Fruit fly (Drosophila melanogaster): ENCODE data around the gene CG16779.

CG16779 gene

DNA sequence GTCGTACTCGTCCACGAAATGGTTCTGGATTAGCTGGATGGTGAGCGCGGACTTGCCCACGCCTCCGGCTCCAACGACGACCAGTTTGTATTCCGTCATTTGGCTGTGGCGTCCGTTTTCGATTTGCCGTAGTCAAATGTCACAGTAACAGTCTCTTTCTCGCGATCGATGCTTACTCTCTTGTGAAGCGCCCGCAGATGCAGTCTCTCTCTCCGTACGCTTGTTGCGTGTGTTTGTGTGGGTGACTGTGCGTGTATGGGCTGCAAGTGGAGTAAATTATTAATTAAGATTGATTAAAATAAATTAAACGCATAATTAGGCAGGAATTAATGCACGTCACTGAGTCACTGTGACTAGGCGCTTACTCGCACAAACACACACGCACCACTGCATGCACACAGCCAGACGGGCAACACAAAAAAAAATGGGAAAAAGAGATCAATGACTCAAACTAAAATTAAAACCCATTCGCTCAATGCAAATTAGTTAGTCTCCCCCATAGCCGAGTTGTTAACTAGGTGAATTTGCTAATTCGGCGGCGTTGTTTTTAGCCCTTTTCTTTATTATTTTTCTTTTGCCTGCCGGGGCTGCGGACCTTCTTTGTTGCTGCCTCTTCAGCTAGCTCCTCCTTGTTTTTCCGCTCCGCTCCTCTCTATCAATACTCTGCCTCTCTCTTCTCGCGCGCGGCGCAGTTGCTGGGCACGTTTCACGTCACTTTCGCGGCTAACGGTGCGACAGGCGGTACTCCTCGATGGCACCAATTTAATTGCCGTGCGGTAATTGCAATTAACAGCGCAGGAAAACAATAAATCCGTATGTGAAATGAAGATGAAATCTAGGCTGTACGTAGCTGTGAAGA is 18.9 kb upstream of the CG16779 start:
- no peak for TF ChIP-seq CG17801 (GFP tag; optimal IDR thresholded peaks at IDR 0.05; ENCODE audit: partially characterized antibody)

- TF ChIP-seq CG17801 (GFP tag; optimal IDR thresholded peaks at IDR 0.05; ENCODE audit: partially characterized antibody) = no peak
Measured at dm6 chr3R:9510070-9510518, 16.6 kb upstream of the CG16779 start, which contains the start of gene rump. Gene rump (minus strand): TSS chr3R:9510324.

DNA sequence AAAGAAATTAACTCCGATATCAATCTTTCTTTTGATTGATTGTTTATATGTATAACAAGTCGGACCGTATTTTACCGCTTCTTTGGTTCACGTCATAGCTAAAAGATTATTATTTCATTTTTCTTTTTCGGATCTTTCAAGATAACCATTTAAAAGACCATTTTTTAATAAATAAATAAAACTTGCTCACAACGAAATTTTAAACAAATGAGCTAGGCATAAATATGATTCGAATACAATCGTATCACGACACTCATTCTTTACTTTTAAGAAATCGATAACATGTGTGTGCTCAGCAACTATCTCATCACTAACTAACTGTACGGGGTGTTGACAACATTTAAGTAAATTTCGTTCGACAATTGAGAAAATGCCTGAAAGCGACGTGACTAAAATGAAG is 10.9 kb upstream of the CG16779 start, which contains the start of gene CG8149:
Gene CG8149, plus strand, starts transcription at position 302 of the 400 bp plus-strand sequence.
- TF ChIP-seq CG17801 (GFP tag; optimal IDR thresholded peaks at IDR 0.05; ENCODE audit: partially characterized antibody) = peak; percentile 28

DNA sequence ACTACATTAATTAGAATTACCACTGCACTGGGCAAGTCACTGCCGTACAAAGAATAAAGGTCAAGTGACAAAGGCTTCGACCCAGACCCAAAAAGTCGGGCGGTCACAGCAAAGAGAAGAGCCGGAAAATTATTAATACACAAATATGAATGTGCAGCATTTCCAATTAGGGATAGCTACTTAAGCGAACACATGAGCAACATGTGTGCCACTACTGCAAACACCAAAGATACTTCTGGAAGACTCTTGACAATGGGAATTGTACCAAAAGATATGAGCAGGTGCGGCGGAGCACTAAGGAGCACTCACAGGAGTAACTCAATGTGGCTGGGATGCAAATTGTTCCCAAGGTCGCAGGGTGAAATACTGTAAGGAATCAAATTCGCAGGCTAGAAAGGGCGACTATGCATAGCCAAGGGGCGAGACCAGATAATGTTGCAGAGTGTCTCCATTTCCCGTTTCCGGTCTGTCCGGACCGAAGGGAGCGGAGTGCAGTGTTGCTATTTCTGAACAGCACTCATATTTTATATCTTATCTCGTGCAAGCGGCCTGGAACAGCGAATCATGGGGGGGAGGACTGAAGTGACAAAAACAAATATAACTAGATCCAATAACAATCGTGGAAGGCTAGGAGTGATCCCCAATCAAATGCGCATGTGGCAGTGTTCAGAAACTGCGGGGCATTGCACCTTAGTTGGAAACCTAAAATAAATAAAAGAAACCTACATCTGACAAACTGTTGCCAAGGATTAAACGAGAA is 10.0 kb upstream of the CG16779 start:
- TF ChIP-seq CG17801 (GFP tag; optimal IDR thresholded peaks at IDR 0.05; ENCODE audit: partially characterized antibody) = no peak

DNA sequence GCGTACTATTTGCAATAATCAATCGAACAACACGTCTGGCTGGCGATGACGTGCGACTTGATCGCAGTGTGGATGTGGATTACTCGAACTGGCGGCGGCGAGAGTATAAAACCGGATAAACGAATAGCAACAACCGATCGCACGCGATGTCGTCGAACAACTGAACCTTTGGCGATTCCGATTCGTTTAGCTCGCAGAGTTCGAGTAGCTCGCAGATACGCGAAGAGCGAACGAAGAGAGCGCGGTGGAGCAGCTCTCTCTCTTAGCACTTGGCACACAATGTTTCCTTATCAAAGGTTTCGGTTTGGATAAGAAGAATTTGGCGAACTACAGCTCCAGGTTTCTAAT is 8.9 kb upstream of the CG16779 start, which contains the start of gene RhoL:
Gene RhoL, minus strand, starts transcription at position 166 of the 348 bp plus-strand sequence.
- TF ChIP-seq CG17801 (GFP tag; optimal IDR thresholded peaks at IDR 0.05; ENCODE audit: partially characterized antibody) = peak; percentile 68

- TF ChIP-seq CG17801 (GFP tag; optimal IDR thresholded peaks at IDR 0.05; ENCODE audit: partially characterized antibody) = no peak
Measured at dm6 chr3R:9501489-9502415, 8.3 kb upstream of the CG16779 start.

dm6 chr3R:9500193-9501051 is 6.9 kb upstream of the CG16779 start:
- TF ChIP-seq CG17801 (GFP tag; optimal IDR thresholded peaks at IDR 0.05; ENCODE audit: partially characterized antibody) = no peak

DNA sequence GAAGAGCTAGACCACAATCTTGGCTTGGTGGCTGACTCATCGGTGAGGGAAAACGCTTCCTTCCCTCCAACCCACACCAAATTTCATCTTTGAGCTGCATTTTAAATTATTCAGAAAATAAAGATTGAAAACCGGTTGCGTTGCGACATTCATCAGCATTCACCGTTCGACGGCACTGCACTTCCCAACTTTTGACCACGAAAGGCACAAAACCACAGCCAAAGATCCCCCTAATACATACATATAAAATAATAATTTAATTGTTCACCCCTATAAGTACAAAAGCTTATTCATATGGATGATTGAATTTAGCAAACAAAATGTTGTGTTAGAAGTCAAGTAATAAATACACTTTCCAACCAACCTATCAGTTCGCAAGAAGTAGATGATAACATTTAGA is 5.8 kb upstream of the CG16779 start:
- no peak for TF ChIP-seq CG17801 (GFP tag; optimal IDR thresholded peaks at IDR 0.05; ENCODE audit: partially characterized antibody)

- TF ChIP-seq CG17801 (GFP tag; optimal IDR thresholded peaks at IDR 0.05; ENCODE audit: partially characterized antibody) = no peak
Measured at dm6 chr3R:9496748-9497147, 3.3 kb upstream of the CG16779 start.

dm6 chr3R:9494627-9495009 is 1.1 kb upstream of the CG16779 start, which contains the start of gene phu:
Gene phu (plus strand): TSS chr3R:9494801.
- no peak for TF ChIP-seq CG17801 (GFP tag; optimal IDR thresholded peaks at IDR 0.05; ENCODE audit: partially characterized antibody)

- TF ChIP-seq CG17801 (GFP tag; optimal IDR thresholded peaks at IDR 0.05; ENCODE audit: partially characterized antibody) = no peak
Measured at dm6 chr3R:9492100-9492499, 1.4 kb downstream of the CG16779 start.

- TF ChIP-seq CG17801 (GFP tag; optimal IDR thresholded peaks at IDR 0.05; ENCODE audit: partially characterized antibody) = no peak
Measured at dm6 chr3R:9491065-9491567, 2.4 kb downstream of the CG16779 start.

dm6 chr3R:9488493-9488892 is 5.0 kb downstream of the CG16779 start:
- no peak for TF ChIP-seq CG17801 (GFP tag; optimal IDR thresholded peaks at IDR 0.05; ENCODE audit: partially characterized antibody)

DNA sequence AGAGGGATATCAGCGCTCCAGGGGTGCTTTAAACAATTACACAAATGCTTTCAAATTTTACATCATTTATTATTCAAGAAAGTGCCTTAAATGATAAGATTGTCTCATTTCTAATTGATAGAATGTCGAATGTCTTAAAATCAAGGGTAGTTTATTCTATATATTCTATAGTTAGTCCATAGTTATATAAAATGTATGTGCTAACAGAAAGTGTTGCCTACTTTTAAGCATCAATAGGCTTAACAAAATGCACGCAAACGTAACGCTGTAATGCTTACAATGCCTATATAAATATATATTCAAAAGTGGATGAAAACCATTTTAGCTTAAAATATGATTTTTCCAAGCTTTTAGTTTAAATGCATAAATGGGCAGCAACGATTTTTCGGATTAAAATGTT is 5.5 kb downstream of the CG16779 start:
- TF ChIP-seq CG17801 (GFP tag; optimal IDR thresholded peaks at IDR 0.05; ENCODE audit: partially characterized antibody) = no peak
